Worm (Caenorhabditis elegans) whole organism, L4 larva: ENCODE results near the gene ccr-4.
A peak's percentile ranks its signal among the peaks of the same experiment; 100 is the strongest.

ENCODE experiments used
- D1046.2 ChIP-seq: fragments of 200-800 bp; sonication (Bioruptor generic); IDR thresholded peaks from 2 replicates; pipeline ENCODE4 v1.3.6; 2022; ENCODE audit warnings: missing genetic modification characterization, missing compliant biosample characterization
- F10B5.3 ChIP-seq: sonication (generic microtip); optimal IDR thresholded peaks from 2 replicates; lab custom pipeline; 2016; ENCODE audit warnings: mild to moderate bottlenecking, missing genetic modification characterization, missing compliant biosample characterization
- F37D6.2 ChIP-seq: sonication (generic microtip); optimal IDR thresholded peaks from 2 replicates; lab custom pipeline; 2016; ENCODE audit warnings: mild to moderate bottlenecking, missing genetic modification characterization, missing compliant biosample characterization
- T26A8.4 ChIP-seq: fragments of 200-800 bp; sonication (Bioruptor generic); IDR thresholded peaks from 2 replicates; pipeline ENCODE4 v1.3.6; 2022; ENCODE audit warnings: missing genetic modification characterization, missing compliant biosample characterization
- Y5F2A.4 ChIP-seq: fragments of 200-800 bp; sonication (Bioruptor generic); optimal IDR thresholded peaks from 2 replicates; lab custom pipeline; 2018; ENCODE audit warnings: mild to moderate bottlenecking, missing genetic modification characterization, missing compliant biosample characterization
- Y75B8A.6 ChIP-seq: fragments of 200-800 bp; sonication (Bioruptor generic); IDR thresholded peaks from 2 replicates; pipeline ENCODE4 v1.3.6; 2022; ENCODE audit warnings: missing genetic modification reagents, missing genetic modification characterization, missing compliant biosample characterization
- ZK546.5 ChIP-seq, 2 experiments: sonication (generic microtip); optimal IDR thresholded peaks; 2 replicates each; lab custom pipeline; 2017; ENCODE audit warnings: missing biosample characterization in 2 of 2, missing genetic modification characterization in 2 of 2
- ama-1 ChIP-seq: fragments of 150-350 bp; optimal IDR thresholded peaks from 2 replicates; lab custom pipeline; 2014; ENCODE audit warnings: inconsistent platforms, mixed read lengths
- arid-1 ChIP-seq: fragments of 200-800 bp; sonication (Bioruptor generic); conservative IDR thresholded peaks from 2 replicates; pipeline ENCODE4 v1.3.6; 2022; ENCODE audit warnings: missing genetic modification reagents, missing genetic modification characterization, missing compliant biosample characterization
- ceh-20 ChIP-seq: fragments of 200-800 bp; sonication (Bioruptor generic); IDR thresholded peaks from 2 replicates; pipeline ENCODE4 v1.3.6; 2022; ENCODE audit warnings: missing genetic modification reagents, missing genetic modification characterization, missing compliant biosample characterization
- ces-1 ChIP-seq: fragments of 150-350 bp; sonication (generic microtip); optimal IDR thresholded peaks from 4 replicates; lab custom pipeline; 2014; ENCODE audit warnings: missing biosample characterization, missing genetic modification reagents, missing genetic modification characterization
- cey-2 ChIP-seq: sonication (generic microtip); optimal IDR thresholded peaks from 3 replicates; lab custom pipeline; 2017; ENCODE audit warnings: missing genetic modification characterization, mild to moderate bottlenecking, missing compliant biosample characterization, antibody characterized with exemption, borderline replicate concordance; ENCODE audit not compliant: insufficient read depth
- ctbp-1 ChIP-seq: fragments of 200-800 bp; sonication (Bioruptor generic); IDR thresholded peaks from 2 replicates; pipeline ENCODE4 v1.3.6; 2022; ENCODE audit warnings: missing genetic modification reagents, missing genetic modification characterization, missing compliant biosample characterization
- daf-12 ChIP-seq: fragments of 150-350 bp; optimal IDR thresholded peaks from 2 replicates; lab custom pipeline; 2014; ENCODE audit warnings: missing biosample characterization, missing genetic modification reagents, missing genetic modification characterization
- daf-16 ChIP-seq, 3 experiments: sonication (generic microtip); optimal IDR thresholded peaks; 2 replicates each; lab custom pipeline; 2016 to 2017; ENCODE audit warnings: missing genetic modification characterization in 3 of 3, missing genetic modification reagents in 3 of 3, mild to moderate bottlenecking in 2 of 3, missing compliant biosample characterization in 2 of 3, missing biosample characterization in 1 of 3, moderate library complexity in 1 of 3
- dmd-6 ChIP-seq: fragments of 200-800 bp; sonication (Bioruptor generic); IDR thresholded peaks from 2 replicates; pipeline ENCODE4 v1.3.6; 2022; ENCODE audit warnings: missing genetic modification reagents, missing genetic modification characterization, missing compliant biosample characterization
- dmd-9 ChIP-seq: fragments of 200-800 bp; sonication (Bioruptor generic); IDR thresholded peaks from 2 replicates; pipeline ENCODE4 v1.3.6; 2022; ENCODE audit warnings: missing genetic modification reagents, missing genetic modification characterization, missing compliant biosample characterization
- duxl-1 ChIP-seq: sonication (generic microtip); optimal IDR thresholded peaks from 2 replicates; lab custom pipeline; 2016; ENCODE audit warnings: mild to moderate bottlenecking, missing genetic modification characterization, moderate library complexity, missing compliant biosample characterization; ENCODE audit not compliant: poor library complexity
- dve-1 ChIP-seq: sonication (generic microtip); optimal IDR thresholded peaks from 2 replicates; lab custom pipeline; 2017; ENCODE audit warnings: antibody characterized with exemption, mild to moderate bottlenecking, missing genetic modification characterization, missing compliant biosample characterization; ENCODE audit not compliant: insufficient read depth
- fkh-10 ChIP-seq: fragments of 150-350 bp; optimal IDR thresholded peaks from 2 replicates; lab custom pipeline; 2014; ENCODE audit warnings: missing biosample characterization, missing genetic modification reagents, missing genetic modification characterization
- gei-8 ChIP-seq: fragments of 200-800 bp; sonication (Bioruptor generic); optimal IDR thresholded peaks from 2 replicates; lab custom pipeline; 2018; ENCODE audit warnings: mild to moderate bottlenecking, missing genetic modification characterization, missing compliant biosample characterization
- hlh-11 ChIP-seq: fragments of 200-800 bp; sonication (Bioruptor generic); optimal IDR thresholded peaks from 2 replicates; lab custom pipeline; 2018; ENCODE audit warnings: mild to moderate bottlenecking, missing genetic modification characterization, missing compliant biosample characterization
- hlh-30 ChIP-seq: sonication (generic microtip); optimal IDR thresholded peaks from 2 replicates; lab custom pipeline; 2017; ENCODE audit warnings: antibody characterized with exemption, mild to moderate bottlenecking, missing genetic modification characterization, missing compliant biosample characterization; ENCODE audit not compliant: insufficient read depth
- hmg-1.1 ChIP-seq: fragments of 200-800 bp; sonication (Bioruptor generic); IDR thresholded peaks from 2 replicates; pipeline ENCODE4 v1.3.6; 2022; ENCODE audit warnings: missing genetic modification reagents, missing genetic modification characterization, missing compliant biosample characterization
- jun-1 ChIP-seq: fragments of 150-350 bp; optimal IDR thresholded peaks from 2 replicates; lab custom pipeline; 2014; ENCODE audit warnings: missing biosample characterization, missing genetic modification reagents, missing genetic modification characterization
- lin-1 ChIP-seq: fragments of 200-800 bp; sonication (Bioruptor generic); IDR thresholded peaks from 2 replicates; pipeline ENCODE4 v1.3.6; 2022; ENCODE audit warnings: missing genetic modification reagents, missing genetic modification characterization, missing compliant biosample characterization
- lin-39 ChIP-seq: fragments of 150-350 bp; optimal IDR thresholded peaks from 2 replicates; lab custom pipeline; 2014; ENCODE audit warnings: missing biosample characterization, missing genetic modification reagents, missing genetic modification characterization
- lsy-2 ChIP-seq, 2 experiments: fragments of 150-350 bp in 1 of 2; sonication (generic microtip) in 1 of 2; optimal IDR thresholded peaks; 2 replicates each; lab custom pipeline; 2014 to 2017; ENCODE audit warnings: missing biosample characterization in 2 of 2, missing genetic modification characterization in 2 of 2
- mes-2 ChIP-seq: sonication (generic microtip); optimal IDR thresholded peaks from 2 replicates; lab custom pipeline; 2016; ENCODE audit warnings: missing genotype, mild to moderate bottlenecking, missing genetic modification characterization, missing compliant biosample characterization; ENCODE audit not compliant: poor library complexity, severe bottlenecking
- mxl-2 ChIP-seq: fragments of 200-800 bp; sonication (Bioruptor generic); conservative IDR thresholded peaks from 2 replicates; pipeline ENCODE4 v1.3.6; 2022; ENCODE audit warnings: missing genetic modification reagents, missing genetic modification characterization, missing compliant biosample characterization
- nhr-10 ChIP-seq: fragments of 150-350 bp; optimal IDR thresholded peaks from 2 replicates; lab custom pipeline; 2014; ENCODE audit warnings: missing biosample characterization, missing genetic modification characterization
- nhr-102 ChIP-seq: sonication (generic microtip); optimal IDR thresholded peaks from 2 replicates; lab custom pipeline; 2016; ENCODE audit warnings: mild to moderate bottlenecking, missing genetic modification characterization, moderate library complexity, missing compliant biosample characterization
- nhr-237 ChIP-seq: sonication (generic microtip); optimal IDR thresholded peaks from 2 replicates; lab custom pipeline; 2017; ENCODE audit warnings: missing biosample characterization, missing genetic modification characterization
- nhr-25 ChIP-seq: sonication (generic microtip); optimal IDR thresholded peaks from 2 replicates; lab custom pipeline; 2017; ENCODE audit warnings: missing genetic modification characterization, mild to moderate bottlenecking, missing compliant biosample characterization, antibody characterized with exemption, moderate library complexity, borderline replicate concordance; ENCODE audit not compliant: insufficient read depth
- nhr-28 ChIP-seq: fragments of 150-350 bp; optimal IDR thresholded peaks from 2 replicates; lab custom pipeline; 2014; ENCODE audit warnings: missing biosample characterization, missing genetic modification characterization
- nhr-41 ChIP-seq: fragments of 200-800 bp; sonication (Bioruptor generic); IDR thresholded peaks from 2 replicates; pipeline ENCODE4 v1.3.6; 2022; ENCODE audit warnings: missing genetic modification reagents, missing genetic modification characterization, missing compliant biosample characterization
- nhr-48 ChIP-seq: sonication (generic microtip); optimal IDR thresholded peaks from 2 replicates; lab custom pipeline; 2016; ENCODE audit warnings: mild to moderate bottlenecking, missing genetic modification characterization, missing compliant biosample characterization
- nhr-76 ChIP-seq: fragments of 150-350 bp; optimal IDR thresholded peaks from 2 replicates; lab custom pipeline; 2014; ENCODE audit warnings: missing biosample characterization, missing genetic modification characterization
- php-3 ChIP-seq: fragments of 200-800 bp; sonication (Bioruptor generic); IDR thresholded peaks from 2 replicates; pipeline ENCODE4 v1.3.6; 2022; ENCODE audit warnings: missing genetic modification reagents, missing genetic modification characterization, missing compliant biosample characterization
- pqm-1 ChIP-seq: sonication (generic microtip); optimal IDR thresholded peaks from 2 replicates; lab custom pipeline; 2017; ENCODE audit warnings: missing biosample characterization, missing genetic modification characterization
- sdz-12 ChIP-seq: fragments of 200-800 bp; sonication (Bioruptor generic); optimal IDR thresholded peaks from 2 replicates; lab custom pipeline; 2018; ENCODE audit warnings: mild to moderate bottlenecking, missing genetic modification characterization, missing compliant biosample characterization
- skn-1 ChIP-seq: fragments of 150-350 bp; optimal IDR thresholded peaks from 2 replicates; lab custom pipeline; 2014; ENCODE audit warnings: missing biosample characterization, missing genetic modification characterization
- spr-1 ChIP-seq: sonication (generic microtip); optimal IDR thresholded peaks from 2 replicates; lab custom pipeline; 2016; ENCODE audit warnings: mild to moderate bottlenecking, missing genetic modification characterization, missing compliant biosample characterization
- spr-3 ChIP-seq: fragments of 200-800 bp; sonication (Bioruptor generic); optimal IDR thresholded peaks from 2 replicates; lab custom pipeline; 2018; ENCODE audit warnings: mild to moderate bottlenecking, missing genetic modification characterization, missing compliant biosample characterization
- tag-97 ChIP-seq: fragments of 200-800 bp; sonication (Bioruptor generic); IDR thresholded peaks from 2 replicates; pipeline ENCODE4 v1.3.6; 2022; ENCODE audit warnings: missing genetic modification characterization, missing compliant biosample characterization
- unc-130 ChIP-seq: sonication (generic microtip); optimal IDR thresholded peaks from 2 replicates; lab custom pipeline; 2016; ENCODE audit warnings: missing genetic modification reagents, missing genetic modification characterization, missing compliant biosample characterization
- unc-62 ChIP-seq, 3 experiments: fragments of 150-350 bp in 1 of 3; sonication (generic microtip); optimal IDR thresholded peaks in 2 of 3; peaks in 1 of 3; 1 replicate in 1 of 3; 2 replicates in 2 of 3; lab custom pipeline; 2014 to 2017; ENCODE audit warnings: missing biosample characterization in 3 of 3, missing genetic modification characterization in 3 of 3, missing genetic modification reagents in 3 of 3, missing genotype in 1 of 3
- zfp-2 ChIP-seq: sonication (generic microtip); optimal IDR thresholded peaks from 2 replicates; lab custom pipeline; 2016; ENCODE audit warnings: mild to moderate bottlenecking, missing genetic modification characterization, missing compliant biosample characterization
- zfp-3 ChIP-seq: fragments of 200-800 bp; sonication (Bioruptor generic); conservative IDR thresholded peaks from 2 replicates; pipeline ENCODE4 v1.3.6; 2022; ENCODE audit warnings: missing genetic modification reagents, missing genetic modification characterization, missing compliant biosample characterization

Gene ccr-4

DNA sequence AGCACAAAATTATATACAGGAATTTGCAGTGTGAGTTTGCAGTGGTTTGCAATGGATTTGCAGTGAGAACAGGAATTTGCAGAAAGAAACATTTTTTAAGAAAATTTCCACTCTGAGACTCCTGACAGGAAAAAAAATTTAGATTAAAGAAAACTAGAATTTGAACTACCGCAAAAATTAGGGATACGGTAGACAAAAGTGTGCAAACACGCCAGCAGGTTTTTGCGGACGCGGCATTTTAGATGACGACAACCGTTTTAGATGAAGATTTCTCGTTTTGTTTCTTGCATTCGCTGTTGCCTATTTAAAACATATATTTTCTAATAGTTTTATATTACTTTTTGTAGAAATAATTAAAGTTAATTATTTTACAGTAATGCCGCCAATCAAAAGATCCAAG, 10.5 kb downstream of the ccr-4 start, which contains the start of gene wdr-46:
wdr-46 (plus strand) TSS at position 375 of the 400 bp plus-strand sequence.
- TF ChIP-seq hmg-1.1 (peak; percentile 74), nhr-48 (tag; lab: Kevin White, UChicago) (no peak), cey-2 (tag; lab: Kevin White, UChicago) (peak; percentile 7), hlh-11 (peak; percentile 62), ZK546.5 (tag; optimal IDR thresholded peaks at IDR 0.05; lab: Kevin White, UChicago) (peak in 1 of 2 experiments; percentile 76), skn-1 (tag; lab: Kevin White, UChicago) (no peak), Y75B8A.6 (GFP tag; lab: Robert Waterston, UW) (no peak), ceh-20 (GFP tag; lab: Robert Waterston, UW) (peak; percentile 30; the same call in 1 of the 2 replicates), hlh-30 (peak; percentile 82), fkh-10 (no peak), mes-2 (tag; lab: Kevin White, UChicago) (peak; percentile 91), dmd-9 (GFP tag; lab: Robert Waterston, UW) (no peak), nhr-76 (tag; lab: Kevin White, UChicago) (no peak), D1046.2 (GFP tag; lab: Robert Waterston, UW) (no peak), tag-97 (GFP tag; lab: Robert Waterston, UW) (no peak), gei-8 (no peak), daf-16 (GFP tag; optimal IDR thresholded peaks at IDR 0.05; lab: Kevin White, UChicago) (no peak), daf-16 (tag; optimal IDR thresholded peaks at IDR 0.05; lab: Kevin White, UChicago) (peak; percentile 27), lin-39 (tag; lab: Kevin White, UChicago) (no peak), T26A8.4 (GFP tag; lab: Robert Waterston, UW) (peak; percentile 80), zfp-3 (GFP tag; lab: Robert Waterston, UW) (peak; percentile 63; the same call in 1 of the 2 replicates), lin-1 (no peak), duxl-1 (tag; lab: Kevin White, UChicago) (peak; percentile 75), php-3 (no peak), unc-130 (no peak), spr-1 (peak; percentile 40), unc-62 (GFP tag; optimal IDR thresholded peaks at IDR 0.05 in 1 of 2; lab: Kevin White, UChicago) (peak in 1 of 2 experiments; percentile 89), unc-62 (tag; optimal IDR thresholded peaks at IDR 0.05; lab: Kevin White, UChicago) (no peak), pqm-1 (tag; lab: Kevin White, UChicago) (no peak), ctbp-1 (GFP tag; lab: Robert Waterston, UW) (0 out of 2 replicates have a peak, but pooled peaks have one; percentile 7), F37D6.2 (tag; lab: Kevin White, UChicago) (peak; percentile 47), spr-3 (GFP tag; lab: Kevin White, UChicago) (no peak), jun-1 (tag; lab: Kevin White, UChicago) (peak; percentile 20), nhr-10 (no peak), sdz-12 (GFP tag; lab: Kevin White, UChicago) (no peak), nhr-25 (tag; lab: Kevin White, UChicago) (peak; percentile 15), ces-1 (peak; percentile 29), nhr-41 (no peak), Y5F2A.4 (GFP tag; lab: Kevin White, UChicago) (peak; percentile 6), daf-12 (no peak), nhr-237 (tag; lab: Kevin White, UChicago) (no peak), F10B5.3 (tag; lab: Kevin White, UChicago) (no peak), dmd-6 (GFP tag; lab: Robert Waterston, UW) (peak; percentile 54), dve-1 (tag; lab: Kevin White, UChicago) (peak; percentile 78), nhr-28 (tag; lab: Kevin White, UChicago) (peak; percentile 50), zfp-2 (tag; lab: Kevin White, UChicago) (no peak), arid-1 (GFP tag; lab: Robert Waterston, UW) (peak; percentile 86), ama-1 (lab: Kevin White, UChicago) (peak; percentile 39), lsy-2 (tag; optimal IDR thresholded peaks at IDR 0.05; lab: Kevin White, UChicago) (peak; percentile 98 to 100), nhr-102 (tag; lab: Kevin White, UChicago) (peak; percentile 78), mxl-2 (GFP tag; lab: Robert Waterston, UW) (no peak)
